Fruit fly (Drosophila melanogaster) whole organism, embryonic: Measurements from ENCODE around the gene CG31459.
A peak's percentile ranks its signal among the peaks of the same experiment; 100 is the strongest.

Experiments
- Asciz ChIP-seq: fragments of 200-800 bp; sonication (Bioruptor generic); optimal IDR thresholded peaks from 2 replicates; lab custom pipeline; 2017; ENCODE audit warnings: missing biosample characterization, mild to moderate bottlenecking, missing genetic modification characterization, missing genetic modification reagents
- CG10565 ChIP-seq: fragments of 200-800 bp; sonication (Bioruptor generic); optimal IDR thresholded peaks from 3 replicates; lab custom pipeline; 2016; ENCODE audit warnings: missing biosample characterization, mild to moderate bottlenecking, missing genetic modification characterization
- CG11695 ChIP-seq: fragments of 200-800 bp; sonication (Bioruptor generic); IDR thresholded peaks from 3 replicates; pipeline ENCODE4 v1.3.6; 2022; ENCODE audit warnings: missing biosample characterization, missing genetic modification characterization
- CG12391 ChIP-seq: fragments of 200-800 bp; sonication (Bioruptor generic); optimal IDR thresholded peaks from 3 replicates; lab custom pipeline; 2018; ENCODE audit warnings: missing biosample characterization, mild to moderate bottlenecking, missing genetic modification characterization, moderate library complexity
- CG15269 ChIP-seq: fragments of 200-800 bp; sonication (Bioruptor generic); optimal IDR thresholded peaks from 2 replicates; lab custom pipeline; 2018; ENCODE audit warnings: missing biosample characterization, mild to moderate bottlenecking, missing genetic modification characterization, moderate library complexity
- CG1529 ChIP-seq: fragments of 200-800 bp; sonication (Bioruptor generic); optimal IDR thresholded peaks from 3 replicates; lab custom pipeline; 2018; ENCODE audit warnings: missing biosample characterization, missing genetic modification characterization
- CG17912 ChIP-seq: fragments of 200-800 bp; sonication (Bioruptor generic); optimal IDR thresholded peaks from 2 replicates; lab custom pipeline; 2018; ENCODE audit warnings: missing biosample characterization, mild to moderate bottlenecking, missing genetic modification characterization
- CG1832 ChIP-seq: fragments of 200-800 bp; sonication (Bioruptor generic); optimal IDR thresholded peaks from 2 replicates; lab custom pipeline; 2017; ENCODE audit warnings: missing biosample characterization, mild to moderate bottlenecking, missing genetic modification characterization, inconsistent platforms
- CG18619 ChIP-seq: fragments of 200-800 bp; sonication (Bioruptor generic); optimal IDR thresholded peaks from 3 replicates; lab custom pipeline; 2017; ENCODE audit warnings: missing biosample characterization, mild to moderate bottlenecking, missing genetic modification characterization
- CG2678 ChIP-seq: fragments of 200-800 bp; sonication (Bioruptor generic); optimal IDR thresholded peaks from 3 replicates; lab custom pipeline; 2019; ENCODE audit warnings: missing biosample characterization, mild to moderate bottlenecking, missing genetic modification characterization, moderate library complexity
- CG2875 ChIP-seq: fragments of 200-800 bp; sonication (Bioruptor generic); optimal IDR thresholded peaks from 2 replicates; lab custom pipeline; 2017; ENCODE audit warnings: missing biosample characterization, mild to moderate bottlenecking, missing genetic modification characterization, missing genetic modification reagents
- CG30431 ChIP-seq: fragments of 200-800 bp; sonication (Bioruptor generic); optimal IDR thresholded peaks from 2 replicates; lab custom pipeline; 2017; ENCODE audit warnings: missing biosample characterization, missing genetic modification characterization
- CG31441 ChIP-seq: fragments of 200-800 bp; sonication (Bioruptor generic); IDR thresholded peaks from 2 replicates; pipeline ENCODE4 v1.3.6; 2022; ENCODE audit warnings: missing biosample characterization, missing genetic modification characterization
- CG32772 ChIP-seq: fragments of 200-800 bp; sonication (Bioruptor generic); IDR thresholded peaks from 2 replicates; pipeline ENCODE4 v1.3.6; 2022; ENCODE audit warnings: missing biosample characterization, missing genetic modification characterization
- CG3847 ChIP-seq: fragments of 200-800 bp; sonication (Bioruptor generic); IDR thresholded peaks from 2 replicates; pipeline ENCODE4 v1.3.6; 2022; ENCODE audit warnings: missing biosample characterization, missing genetic modification characterization
- CG4360 ChIP-seq: fragments of 200-800 bp; sonication (Bioruptor generic); IDR thresholded peaks from 2 replicates; pipeline ENCODE4 v1.3.6; 2022; ENCODE audit warnings: missing biosample characterization, missing genetic modification characterization
- CG4820 ChIP-seq: fragments of 200-800 bp; sonication (Bioruptor generic); optimal IDR thresholded peaks from 3 replicates; lab custom pipeline; 2016; ENCODE audit warnings: missing biosample characterization, missing genetic modification characterization
- CG6272 ChIP-seq: fragments of 200-800 bp; sonication (Bioruptor generic); IDR thresholded peaks from 2 replicates; pipeline ENCODE4 v1.3.6; 2022; ENCODE audit warnings: missing biosample characterization, missing genetic modification characterization
- CG6791 ChIP-seq: fragments of 200-800 bp; sonication (Bioruptor generic); IDR thresholded peaks from 3 replicates; pipeline ENCODE4 v1.3.6; 2022; ENCODE audit warnings: missing biosample characterization, missing genetic modification characterization; ENCODE audit not compliant: partially characterized antibody
- CG7372 ChIP-seq: fragments of 200-800 bp; sonication (Bioruptor generic); IDR thresholded peaks from 2 replicates; pipeline ENCODE4 v1.3.6; 2022; ENCODE audit warnings: missing biosample characterization, missing genetic modification characterization
- CG7786 ChIP-seq: fragments of 200-800 bp; sonication (Bioruptor generic); optimal IDR thresholded peaks from 2 replicates; lab custom pipeline; 2016; ENCODE audit warnings: missing biosample characterization, missing genetic modification characterization
- CG7987 ChIP-seq: fragments of 200-800 bp; sonication (Bioruptor generic); optimal IDR thresholded peaks from 2 replicates; lab custom pipeline; 2018; ENCODE audit warnings: missing biosample characterization, mild to moderate bottlenecking, missing genetic modification characterization, moderate library complexity
- CG8388 ChIP-seq: fragments of 200-800 bp; sonication (Bioruptor generic); optimal IDR thresholded peaks from 2 replicates; lab custom pipeline; 2019; ENCODE audit warnings: missing biosample characterization, mild to moderate bottlenecking, missing genetic modification characterization, moderate library complexity
- CG8478 ChIP-seq: fragments of >200 bp; optimal IDR thresholded peaks from 2 replicates; lab custom pipeline; 2018
- Dbx ChIP-seq: fragments of 200-800 bp; sonication (Bioruptor generic); IDR thresholded peaks from 3 replicates; pipeline ENCODE4 v1.3.6; 2022; ENCODE audit warnings: missing biosample characterization, missing genetic modification characterization
- Dp ChIP-seq: fragments of 200-800 bp; sonication (Bioruptor generic); optimal IDR thresholded peaks from 2 replicates; lab custom pipeline; 2018; ENCODE audit warnings: missing biosample characterization, mild to moderate bottlenecking, missing genetic modification characterization, moderate library complexity
- H2.0 ChIP-seq: fragments of 200-800 bp; sonication (Bioruptor generic); IDR thresholded peaks from 2 replicates; pipeline ENCODE4 v1.3.6; 2022; ENCODE audit warnings: missing biosample characterization, missing genetic modification characterization
- HLH3B ChIP-seq: fragments of 200-800 bp; sonication (Bioruptor generic); IDR thresholded peaks from 2 replicates; pipeline ENCODE4 v1.3.6; 2022; ENCODE audit warnings: missing biosample characterization, missing genetic modification characterization
- Kr ChIP-seq: fragments of 200-800 bp; sonication (Bioruptor generic); optimal IDR thresholded peaks from 2 replicates; lab custom pipeline; 2017; ENCODE audit warnings: missing biosample characterization, mild to moderate bottlenecking, missing genetic modification characterization
- MESR4 ChIP-seq: fragments of 200-800 bp; sonication (Bioruptor generic); optimal IDR thresholded peaks from 2 replicates; lab custom pipeline; 2018; ENCODE audit warnings: missing biosample characterization, mild to moderate bottlenecking, missing genetic modification characterization, moderate library complexity
- Med ChIP-seq: fragments of 200-800 bp; sonication (Bioruptor generic); peaks from one replicate; lab custom pipeline; 2016; ENCODE audit warnings: missing biosample characterization, missing genetic modification characterization, mild to moderate bottlenecking, inconsistent platforms, moderate library complexity
- PHDP ChIP-seq: fragments of 200-800 bp; sonication (Bioruptor generic); optimal IDR thresholded peaks from 3 replicates; lab custom pipeline; 2018; ENCODE audit warnings: missing biosample characterization, mild to moderate bottlenecking, missing genetic modification characterization, moderate library complexity
- Rx ChIP-seq: fragments of 200-800 bp; sonication (Bioruptor generic); IDR thresholded peaks from 2 replicates; pipeline ENCODE4 v1.3.6; 2022; ENCODE audit warnings: missing biosample characterization, missing genetic modification characterization
- Taf1 ChIP-seq: fragments of 200-800 bp; sonication (Bioruptor generic); IDR thresholded peaks from 2 replicates; pipeline ENCODE4 v1.3.6; 2022; ENCODE audit warnings: missing biosample characterization, missing genetic modification characterization
- Vsx1 ChIP-seq: fragments of 200-800 bp; sonication (Bioruptor generic); optimal IDR thresholded peaks from 2 replicates; lab custom pipeline; 2017; ENCODE audit warnings: missing biosample characterization, mild to moderate bottlenecking, missing genetic modification characterization, missing genetic modification reagents
- bab2 ChIP-seq: fragments of 200-800 bp; sonication (Bioruptor generic); optimal IDR thresholded peaks from 2 replicates; lab custom pipeline; 2016; ENCODE audit warnings: missing biosample characterization, missing genetic modification characterization
- bowl ChIP-seq: fragments of 200-800 bp; sonication (Bioruptor generic); IDR thresholded peaks from 2 replicates; pipeline ENCODE4 v1.3.6; 2022; ENCODE audit warnings: missing biosample characterization, missing genetic modification characterization
- da ChIP-seq: fragments of 200-800 bp; sonication (Bioruptor generic); optimal IDR thresholded peaks from 2 replicates; lab custom pipeline; 2016; ENCODE audit warnings: missing biosample characterization, missing genetic modification characterization
- dpn ChIP-seq, 2 experiments: fragments of 200-800 bp; sonication (Bioruptor generic); optimal IDR thresholded peaks; 3 replicates each; lab custom pipeline; 2016; ENCODE audit warnings: missing biosample characterization in 2 of 2, missing genetic modification characterization in 2 of 2
- dysf ChIP-seq: fragments of 200-800 bp; sonication (Bioruptor generic); IDR thresholded peaks from 3 replicates; pipeline ENCODE4 v1.3.6; 2022; ENCODE audit warnings: missing biosample characterization, missing genetic modification characterization
- fd3F ChIP-seq: fragments of 200-800 bp; sonication (Bioruptor generic); optimal IDR thresholded peaks from 2 replicates; lab custom pipeline; 2018; ENCODE audit warnings: missing biosample characterization, mild to moderate bottlenecking, missing genetic modification characterization, moderate library complexity
- fru ChIP-seq: fragments of >200 bp; optimal IDR thresholded peaks from 2 replicates; lab custom pipeline; 2017
- hbn ChIP-seq: fragments of 200-800 bp; sonication (Bioruptor generic); IDR thresholded peaks from 2 replicates; pipeline ENCODE4 v1.3.6; 2022; ENCODE audit warnings: missing biosample characterization, missing genetic modification characterization; ENCODE audit not compliant: partially characterized antibody
- her ChIP-seq: fragments of 200-800 bp; sonication (Bioruptor generic); optimal IDR thresholded peaks from 2 replicates; lab custom pipeline; 2016; ENCODE audit warnings: missing biosample characterization, missing genetic modification characterization
- hkb ChIP-seq, 2 experiments: fragments of 200-800 bp in 1 of 2; fragments of >200 bp in 1 of 2; sonication (Bioruptor generic) in 1 of 2; IDR thresholded peaks in 1 of 2; optimal IDR thresholded peaks in 1 of 2; 2 replicates each; pipeline versions ENCODE4 v1.3.6 to Lab custom; 2017 to 2022; ENCODE audit warnings: missing biosample characterization in 1 of 2, missing genetic modification characterization in 1 of 2
- lbe ChIP-seq: fragments of 200-800 bp; sonication (Bioruptor generic); optimal IDR thresholded peaks from 2 replicates; lab custom pipeline; 2016; ENCODE audit warnings: missing biosample characterization, mild to moderate bottlenecking, missing genetic modification characterization
- pb ChIP-seq: fragments of 200-800 bp; sonication (Bioruptor generic); optimal IDR thresholded peaks from 3 replicates; lab custom pipeline; 2016; ENCODE audit warnings: missing biosample characterization, missing genetic modification characterization
- pita ChIP-seq: fragments of 200-800 bp; sonication (Bioruptor generic); optimal IDR thresholded peaks from 2 replicates; lab custom pipeline; 2017; ENCODE audit warnings: missing biosample characterization, mild to moderate bottlenecking, missing genetic modification characterization
- pum ChIP-seq: fragments of 200-800 bp; sonication (Bioruptor generic); optimal IDR thresholded peaks from 2 replicates; lab custom pipeline; 2016; ENCODE audit warnings: missing biosample characterization, missing genetic modification characterization
- row ChIP-seq: fragments of 200-800 bp; sonication (Bioruptor generic); IDR thresholded peaks from 3 replicates; pipeline ENCODE4 v1.3.6; 2022; ENCODE audit warnings: missing biosample characterization, missing genetic modification characterization
- tup ChIP-seq: fragments of 200-800 bp; sonication (Bioruptor generic); optimal IDR thresholded peaks from 2 replicates; lab custom pipeline; 2016; ENCODE audit warnings: missing biosample characterization, mild to moderate bottlenecking, missing genetic modification characterization, moderate library complexity

Gene CG31459

DNA sequence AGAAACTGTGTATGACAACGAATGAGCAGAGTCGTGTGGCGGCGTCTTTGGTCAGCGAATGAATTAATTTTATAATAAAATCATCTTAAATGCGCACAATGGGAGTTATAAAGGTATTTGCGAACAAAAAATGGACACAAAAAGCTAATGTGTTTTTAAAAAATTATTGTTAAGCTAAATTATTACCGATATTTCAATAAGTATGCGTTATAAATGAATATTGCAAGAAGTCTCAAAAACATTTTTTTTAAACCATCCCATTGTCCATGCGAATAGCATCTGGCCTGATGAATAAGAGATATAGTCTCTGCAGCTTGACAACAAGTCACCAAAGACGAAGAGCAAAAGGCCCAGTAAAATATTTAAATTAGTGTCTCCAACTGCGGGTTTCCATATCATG, 9.7 kb upstream of the CG31459 start (continued):
- TF ChIP-seq CG1529 (GFP tag; lab: Kevin White, UChicago): no peak
- TF ChIP-seq Dbx: no peak
- TF ChIP-seq Dp (GFP tag; lab: Kevin White, UChicago): no peak
- TF ChIP-seq Vsx1 (GFP tag; lab: Kevin White, UChicago): peak; percentile 69
- no peak for TF ChIP-seq CG1832 (GFP tag; lab: Kevin White, UChicago)
- TF ChIP-seq da (GFP tag; lab: Kevin White, UChicago): no peak
- TF ChIP-seq CG2875: peak; percentile 11
- TF ChIP-seq Taf1 (GFP tag; lab: Robert Waterston, UW): peak; percentile 34; the same call in 1 of the 2 replicates
- peak; percentile 65; the same call in 1 of the 2 replicates for TF ChIP-seq bowl (GFP tag; lab: Robert Waterston, UW)
- no peak for TF ChIP-seq CG10565 (GFP tag; lab: Kevin White, UChicago)
- TF ChIP-seq fd3F: peak; percentile 57
- TF ChIP-seq tup (GFP tag; lab: Kevin White, UChicago): peak; percentile 11
- no peak for TF ChIP-seq CG18619 (GFP tag; lab: Kevin White, UChicago)
- no peak for TF ChIP-seq CG30431 (GFP tag; lab: Kevin White, UChicago)
- TF ChIP-seq CG6791 (GFP tag; lab: Robert Waterston, UW): no peak
- peak; percentile 41; the same call in 1 of the 2 replicates for TF ChIP-seq CG7372 (GFP tag; lab: Robert Waterston, UW)
- TF ChIP-seq her (GFP tag; lab: Kevin White, UChicago): peak; percentile 54
- TF ChIP-seq CG6272: no peak
- TF ChIP-seq hkb (optimal IDR thresholded peaks at IDR 0.05; lab: Kevin White, UChicago): no peak
- peak; percentile 53 for TF ChIP-seq hkb (GFP tag; IDR thresholded peaks at IDR 0.05; lab: Robert Waterston, UW)
- TF ChIP-seq fru (lab: Kevin White, UChicago): no peak
- no peak for TF ChIP-seq CG8478 (lab: Kevin White, UChicago)
- TF ChIP-seq CG12391 (tag; lab: Kevin White, UChicago): peak; percentile 63
- TF ChIP-seq pita (GFP tag; lab: Kevin White, UChicago): no peak
- TF ChIP-seq pum: peak; percentile 31
- peak; percentile 81; the same call in 2 of the 3 replicates for TF ChIP-seq dysf (GFP tag; lab: Robert Waterston, UW)
- peak; percentile 18 for TF ChIP-seq pb
- TF ChIP-seq Med (GFP tag; lab: Kevin White, UChicago): peak; percentile 62
- TF ChIP-seq CG8388: peak; percentile 77
- peak; percentile 82 for TF ChIP-seq CG2678
- peak; percentile 38 to 47 for TF ChIP-seq dpn (GFP tag; optimal IDR thresholded peaks at IDR 0.05; lab: Kevin White, UChicago)
- TF ChIP-seq CG15269 (tag; lab: Kevin White, UChicago): peak; percentile 85
- TF ChIP-seq Rx: peak; percentile 63
- TF ChIP-seq CG4820: no peak
- no peak for TF ChIP-seq Kr (GFP tag; lab: Kevin White, UChicago)
- TF ChIP-seq CG3847: peak; percentile 46; the same call in 1 of the 2 replicates
- TF ChIP-seq PHDP (tag; lab: Kevin White, UChicago): peak; percentile 73
- peak; percentile 75 for TF ChIP-seq HLH3B (GFP tag; lab: Robert Waterston, UW)
- peak; percentile 72 for TF ChIP-seq Asciz (GFP tag; lab: Kevin White, UChicago)
- peak; percentile 24; the same call in 1 of the 2 replicates for TF ChIP-seq H2.0 (GFP tag; lab: Robert Waterston, UW)
- no peak for TF ChIP-seq CG7987 (GFP tag; lab: Kevin White, UChicago)
- peak; percentile 69; the same call in 1 of the 3 replicates for TF ChIP-seq CG11695 (GFP tag; lab: Robert Waterston, UW)
- TF ChIP-seq bab2 (GFP tag; lab: Kevin White, UChicago): peak; percentile 37
- no peak for TF ChIP-seq hbn (GFP tag; lab: Robert Waterston, UW)
- peak; percentile 76 for TF ChIP-seq CG31441 (GFP tag; lab: Robert Waterston, UW)
- 0 out of 2 replicates have a peak, but pooled peaks have one; percentile 25 for TF ChIP-seq CG32772 (GFP tag; lab: Robert Waterston, UW)
- TF ChIP-seq lbe (GFP tag; lab: Kevin White, UChicago): no peak
- TF ChIP-seq CG7786 (GFP tag; lab: Kevin White, UChicago): peak; percentile 39
- TF ChIP-seq CG17912 (GFP tag; lab: Kevin White, UChicago): no peak
- TF ChIP-seq CG4360 (GFP tag; lab: Robert Waterston, UW): no peak
- peak; percentile 73 for TF ChIP-seq row
- TF ChIP-seq MESR4: no peak
